Fruit fly (Drosophila melanogaster) whole organism, adult: ENCODE measurements around the gene CG14294.

Experiments used
- CG11617 ChIP-seq: fragments of 200-800 bp; sonication (Bioruptor generic); optimal IDR thresholded peaks from 2 replicates; lab custom pipeline; 2017; ENCODE audit warnings: mild to moderate bottlenecking, missing biosample characterization, missing genetic modification reagents, missing genetic modification characterization
- CG12768 ChIP-seq: fragments of 200-800 bp; sonication (Bioruptor generic); optimal IDR thresholded peaks from 2 replicates; lab custom pipeline; 2017; ENCODE audit warnings: missing biosample characterization, missing genetic modification characterization, mild to moderate bottlenecking, moderate library complexity, missing genetic modification reagents
- CG14711 ChIP-seq: fragments of 200-800 bp; sonication (Bioruptor generic); optimal IDR thresholded peaks from 2 replicates; lab custom pipeline; 2018; ENCODE audit warnings: missing biosample characterization, mild to moderate bottlenecking, missing genetic modification characterization, moderate library complexity
- CG1620 ChIP-seq: fragments of 200-800 bp; sonication (Bioruptor generic); optimal IDR thresholded peaks from 2 replicates; lab custom pipeline; 2016; ENCODE audit warnings: missing biosample characterization, missing genetic modification characterization
- CG33017 ChIP-seq: fragments of 200-800 bp; sonication (Bioruptor generic); optimal IDR thresholded peaks from 2 replicates; lab custom pipeline; 2018; ENCODE audit warnings: missing biosample characterization, mild to moderate bottlenecking, missing genetic modification characterization, moderate library complexity
- CG5204 ChIP-seq: fragments of 200-800 bp; sonication (Bioruptor generic); optimal IDR thresholded peaks from 2 replicates; lab custom pipeline; 2016; ENCODE audit warnings: missing biosample characterization, missing genetic modification characterization
- CG7045 ChIP-seq: fragments of 200-800 bp; sonication (Bioruptor generic); optimal IDR thresholded peaks from 2 replicates; lab custom pipeline; 2017; ENCODE audit warnings: missing biosample characterization, mild to moderate bottlenecking, missing genetic modification characterization
- CG7101 ChIP-seq: fragments of 200-800 bp; sonication (Bioruptor generic); optimal IDR thresholded peaks from 2 replicates; lab custom pipeline; 2018; ENCODE audit warnings: missing biosample characterization, mild to moderate bottlenecking, missing genetic modification characterization, moderate library complexity
- Clk ChIP-seq: fragments of 200-800 bp; sonication (Bioruptor generic); optimal IDR thresholded peaks from 2 replicates; lab custom pipeline; 2017; ENCODE audit warnings: missing biosample characterization, missing genetic modification characterization
- Crg-1 ChIP-seq: fragments of 200-800 bp; sonication (Bioruptor generic); optimal IDR thresholded peaks from 2 replicates; lab custom pipeline; 2016; ENCODE audit warnings: missing biosample characterization, missing genetic modification characterization
- Hr96 ChIP-seq: fragments of 200-800 bp; sonication (Bioruptor generic); optimal IDR thresholded peaks from 2 replicates; lab custom pipeline; 2016; ENCODE audit warnings: missing biosample characterization, missing genetic modification characterization
- Mnt ChIP-seq: fragments of 200-800 bp; sonication (Bioruptor generic); optimal IDR thresholded peaks from 2 replicates; lab custom pipeline; 2016; ENCODE audit warnings: missing biosample characterization, mild to moderate bottlenecking, missing genetic modification characterization
- bab1 ChIP-seq: fragments of 200-800 bp; sonication (Bioruptor generic); optimal IDR thresholded peaks from 3 replicates; lab custom pipeline; 2019; ENCODE audit warnings: missing biosample characterization, mild to moderate bottlenecking, missing genetic modification characterization, moderate library complexity
- cic ChIP-seq: fragments of 200-800 bp; sonication (Bioruptor generic); optimal IDR thresholded peaks from 2 replicates; lab custom pipeline; 2017; ENCODE audit warnings: missing biosample characterization, mild to moderate bottlenecking, missing genetic modification characterization, moderate library complexity
- cnc ChIP-seq, 2 experiments: fragments of >200 bp; optimal IDR thresholded peaks; 2 replicates each; lab custom pipeline; 2017
- kay ChIP-seq: fragments of 200-800 bp; sonication (Bioruptor generic); peaks from one replicate; lab custom pipeline; 2016; ENCODE audit warnings: missing biosample characterization, missing genetic modification characterization, borderline replicate concordance
- ovo ChIP-seq: fragments of 200-800 bp; sonication (Bioruptor generic); optimal IDR thresholded peaks from 2 replicates; lab custom pipeline; 2016; ENCODE audit warnings: missing biosample characterization, missing genetic modification characterization
- pad ChIP-seq: fragments of 200-800 bp; sonication (Bioruptor generic); optimal IDR thresholded peaks from 3 replicates; lab custom pipeline; 2017; ENCODE audit warnings: missing biosample characterization, missing genetic modification characterization, mild to moderate bottlenecking, moderate library complexity, missing genetic modification reagents
- tj ChIP-seq: fragments of 200-800 bp; sonication (Bioruptor generic); optimal IDR thresholded peaks from 3 replicates; lab custom pipeline; 2017; ENCODE audit warnings: missing biosample characterization, mild to moderate bottlenecking, missing genetic modification characterization, moderate library complexity
- toe ChIP-seq: fragments of 200-800 bp; sonication (Bioruptor generic); optimal IDR thresholded peaks from 2 replicates; lab custom pipeline; 2016; ENCODE audit warnings: missing biosample characterization, missing genetic modification characterization

CG14294 gene

dm6 chr3R:18899123-18899522 lies 2.9 kb downstream of the CG14294 start, which contains the start of gene Rh2:
Rh2 (plus strand) TSS chr3R:18899423.
- TF ChIP-seq toe (GFP tag; lab: Kevin White, UChicago), result no peak
- TF ChIP-seq CG7045 (GFP tag; lab: Kevin White, UChicago), result no peak
- no peak for TF ChIP-seq cic (GFP tag; lab: Kevin White, UChicago)
- TF ChIP-seq CG33017, result no peak
- TF ChIP-seq cnc (optimal IDR thresholded peaks at IDR 0.05; lab: Kevin White, UChicago), result no peak

- TF ChIP-seq CG5204 (GFP tag; lab: Kevin White, UChicago) (no peak), bab1 (GFP tag; lab: Kevin White, UChicago) (no peak), CG12768 (no peak), Hr96 (no peak), Mnt (no peak), ovo (GFP tag; lab: Kevin White, UChicago) (no peak), kay (GFP tag; lab: Kevin White, UChicago) (no peak), cic (GFP tag; lab: Kevin White, UChicago) (no peak), CG33017 (no peak), Clk (GFP tag; lab: Kevin White, UChicago) (no peak), CG7101 (no peak), cnc (optimal IDR thresholded peaks at IDR 0.05; lab: Kevin White, UChicago) (no peak), CG7045 (GFP tag; lab: Kevin White, UChicago) (no peak), CG14711 (tag; lab: Kevin White, UChicago) (no peak), Crg-1 (GFP tag; lab: Kevin White, UChicago) (no peak), CG1620 (GFP tag; lab: Kevin White, UChicago) (no peak), CG11617 (no peak), toe (GFP tag; lab: Kevin White, UChicago) (no peak)
These were observed 4.2 kb downstream of the CG14294 start, which contains the start of gene CG14297 for dm6 chr3R:18897821-18898220. CG14297 (plus strand) TSS chr3R:18898121.

- TF ChIP-seq toe (GFP tag; lab: Kevin White, UChicago) (no peak), Mnt (no peak), ovo (GFP tag; lab: Kevin White, UChicago) (no peak), Crg-1 (GFP tag; lab: Kevin White, UChicago) (no peak), CG7101 (peak; percentile 42), CG5204 (GFP tag; lab: Kevin White, UChicago) (no peak), CG11617 (peak; percentile 1), CG14711 (tag; lab: Kevin White, UChicago) (peak; percentile 19), kay (GFP tag; lab: Kevin White, UChicago) (peak; percentile 44), pad (GFP tag; lab: Kevin White, UChicago) (peak; percentile 27), CG33017 (peak; percentile 11)
These were observed 6.8 kb downstream of the CG14294 start for dm6 chr3R:18895227-18895626.

dm6 chr3R:18875228-18875627 lies 26.8 kb downstream of the CG14294 start, which contains the start of gene CG14298:
CG14298 (plus strand) TSS chr3R:18875528.
- TF ChIP-seq CG1620 (GFP tag; lab: Kevin White, UChicago), result no peak
- TF ChIP-seq CG12768, result no peak
- no peak for TF ChIP-seq tj (GFP tag; lab: Kevin White, UChicago)
- no peak for TF ChIP-seq CG11617
- no peak for TF ChIP-seq cic (GFP tag; lab: Kevin White, UChicago)
- no peak for TF ChIP-seq CG5204 (GFP tag; lab: Kevin White, UChicago)
- TF ChIP-seq Hr96, result no peak
- TF ChIP-seq CG14711 (tag; lab: Kevin White, UChicago), result no peak
- TF ChIP-seq kay (GFP tag; lab: Kevin White, UChicago), result no peak
- no peak for TF ChIP-seq Mnt
- no peak for TF ChIP-seq bab1 (GFP tag; lab: Kevin White, UChicago)
- no peak for TF ChIP-seq CG33017
- no peak for TF ChIP-seq Crg-1 (GFP tag; lab: Kevin White, UChicago)
- no peak for TF ChIP-seq cnc (optimal IDR thresholded peaks at IDR 0.05; lab: Kevin White, UChicago)
- TF ChIP-seq ovo (GFP tag; lab: Kevin White, UChicago), result no peak

dm6 chr3R:18851698-18852097 lies 50.4 kb downstream of the CG14294 start, which contains the start of gene CG31226:
CG31226 (minus strand) TSS chr3R:18851798.
- TF ChIP-seq cnc (optimal IDR thresholded peaks at IDR 0.05; lab: Kevin White, UChicago), result no peak
- no peak for TF ChIP-seq CG12768
- TF ChIP-seq bab1 (GFP tag; lab: Kevin White, UChicago), result no peak
- TF ChIP-seq CG11617, result no peak
- no peak for TF ChIP-seq Mnt
- no peak for TF ChIP-seq pad (GFP tag; lab: Kevin White, UChicago)
- TF ChIP-seq tj (GFP tag; lab: Kevin White, UChicago), result no peak
- TF ChIP-seq CG5204 (GFP tag; lab: Kevin White, UChicago), result no peak
- TF ChIP-seq CG33017, result no peak
- TF ChIP-seq toe (GFP tag; lab: Kevin White, UChicago), result no peak
- TF ChIP-seq CG7101, result no peak
- no peak for TF ChIP-seq CG1620 (GFP tag; lab: Kevin White, UChicago)
- TF ChIP-seq cic (GFP tag; lab: Kevin White, UChicago), result no peak
- no peak for TF ChIP-seq kay (GFP tag; lab: Kevin White, UChicago)
- TF ChIP-seq CG14711 (tag; lab: Kevin White, UChicago), result no peak
- TF ChIP-seq Clk (GFP tag; lab: Kevin White, UChicago), result no peak
- no peak for TF ChIP-seq Hr96
